Fruit fly (Drosophila melanogaster): ENCODE results near the gene mRpL19.

DNA sequence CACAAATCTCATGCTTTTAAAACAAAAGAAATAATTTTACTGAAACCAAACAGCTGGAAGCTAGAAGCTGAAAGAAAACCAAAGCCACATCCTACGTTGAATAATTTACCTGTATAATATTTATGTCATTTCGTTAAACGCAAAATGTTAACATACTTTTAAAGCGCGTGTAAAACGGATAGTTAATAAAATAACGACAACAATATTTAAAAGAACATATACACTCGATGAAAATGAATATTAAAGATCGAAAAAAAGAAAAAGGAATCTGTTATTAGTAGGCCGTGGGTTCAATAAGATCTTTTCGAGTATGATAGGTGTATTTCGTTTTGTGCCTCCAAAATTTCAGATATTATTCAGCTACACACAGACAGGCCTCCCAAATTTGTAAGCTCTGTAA is 47.2 kb downstream of the mRpL19 start, which contains the start of gene CG8136:
- TF ChIP-seq Blimp-1 (GFP tag; optimal IDR thresholded peaks at IDR 0.05) (no peak), achi (GFP tag; optimal IDR thresholded peaks at IDR 0.05) (no peak), acj6 (GFP tag; optimal IDR thresholded peaks at IDR 0.05) (no peak)

All from whole organism, prepupa.